Worm (Caenorhabditis elegans) whole organism, L4 larva: ENCODE measurements around the gene Y73C8B.5.

ENCODE experiments used
- Y75B8A.6 ChIP-seq: fragments of 200-800 bp; sonication (Bioruptor generic); IDR thresholded peaks from 2 replicates; pipeline ENCODE4 v1.3.6; 2022; ENCODE audit warnings: missing genetic modification reagents, missing genetic modification characterization, missing compliant biosample characterization
- ZK546.5 ChIP-seq, 2 experiments: sonication (generic microtip); optimal IDR thresholded peaks; 2 replicates each; lab custom pipeline; 2017; ENCODE audit warnings: missing biosample characterization in 2 of 2, missing genetic modification characterization in 2 of 2
- aha-1 ChIP-seq: fragments of 150-350 bp; peaks from one replicate; lab custom pipeline; 2014; ENCODE audit warnings: missing biosample characterization, missing genetic modification characterization
- ama-1 ChIP-seq: fragments of 150-350 bp; optimal IDR thresholded peaks from 2 replicates; lab custom pipeline; 2014; ENCODE audit warnings: inconsistent platforms, mixed read lengths
- egl-27 ChIP-seq: sonication (generic microtip); optimal IDR thresholded peaks from 3 replicates; lab custom pipeline; 2017; ENCODE audit warnings: missing biosample characterization, missing genetic modification reagents, missing genetic modification characterization
- hlh-11 ChIP-seq: fragments of 200-800 bp; sonication (Bioruptor generic); optimal IDR thresholded peaks from 2 replicates; lab custom pipeline; 2018; ENCODE audit warnings: mild to moderate bottlenecking, missing genetic modification characterization, missing compliant biosample characterization
- jun-1 ChIP-seq: fragments of 150-350 bp; optimal IDR thresholded peaks from 2 replicates; lab custom pipeline; 2014; ENCODE audit warnings: missing biosample characterization, missing genetic modification reagents, missing genetic modification characterization
- mdl-1 ChIP-seq, 2 experiments: fragments of 150-350 bp in 1 of 2; sonication (generic microtip) in 1 of 2; optimal IDR thresholded peaks; 2 replicates each; lab custom pipeline; 2014 to 2017; ENCODE audit warnings: missing biosample characterization in 2 of 2, missing genetic modification characterization in 2 of 2
- nhr-11 ChIP-seq: fragments of 150-350 bp; optimal IDR thresholded peaks from 2 replicates; lab custom pipeline; 2014; ENCODE audit warnings: missing biosample characterization, missing genetic modification characterization
- nhr-237 ChIP-seq: sonication (generic microtip); optimal IDR thresholded peaks from 2 replicates; lab custom pipeline; 2017; ENCODE audit warnings: missing biosample characterization, missing genetic modification characterization
- nhr-25 ChIP-seq: sonication (generic microtip); optimal IDR thresholded peaks from 2 replicates; lab custom pipeline; 2017; ENCODE audit warnings: missing genetic modification characterization, mild to moderate bottlenecking, missing compliant biosample characterization, antibody characterized with exemption, moderate library complexity, borderline replicate concordance; ENCODE audit not compliant: insufficient read depth
- skn-1 ChIP-seq: fragments of 150-350 bp; optimal IDR thresholded peaks from 2 replicates; lab custom pipeline; 2014; ENCODE audit warnings: missing biosample characterization, missing genetic modification characterization
- snpc-4 ChIP-seq: fragments of 150-350 bp; optimal IDR thresholded peaks from 2 replicates; lab custom pipeline; 2014; ENCODE audit warnings: missing biosample characterization, missing genetic modification characterization
- tra-1 ChIP-seq: fragments of 200-800 bp; sonication (Bioruptor generic); IDR thresholded peaks from 2 replicates; pipeline ENCODE4 v1.3.6; 2022; ENCODE audit warnings: missing genetic modification reagents, missing genetic modification characterization, missing compliant biosample characterization

DNA sequence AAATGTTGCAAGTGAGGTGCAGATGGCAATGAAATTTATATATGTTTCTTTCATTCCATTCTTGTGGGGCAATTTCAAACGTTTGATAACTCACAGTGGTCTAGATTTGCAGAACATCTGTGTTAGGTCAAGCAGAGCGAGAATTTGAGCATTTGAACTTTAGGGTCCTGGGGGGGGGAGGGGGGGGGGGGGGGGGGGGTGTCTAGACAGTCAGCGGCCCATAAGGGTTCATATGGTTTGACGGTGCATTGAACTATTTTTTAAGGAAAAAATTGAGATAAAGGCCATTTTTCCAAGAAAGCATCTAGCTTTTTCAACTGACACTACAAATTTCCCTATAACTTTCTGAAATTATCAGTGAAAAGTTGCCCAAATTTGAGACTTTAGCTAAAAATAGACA, 11.2 kb upstream of the Y73C8B.5 start:
- no peak for TF ChIP-seq ama-1 (lab: Kevin White, UChicago)
- TF ChIP-seq Y75B8A.6 (GFP tag; lab: Robert Waterston, UW) = no peak
- no peak for TF ChIP-seq nhr-25 (tag; lab: Kevin White, UChicago)
- no peak for TF ChIP-seq snpc-4 (tag; lab: Kevin White, UChicago)
- no peak for TF ChIP-seq jun-1
- no peak for TF ChIP-seq nhr-237 (tag; lab: Kevin White, UChicago)
- TF ChIP-seq aha-1 (tag; lab: Kevin White, UChicago) = no peak
- TF ChIP-seq skn-1 (tag; lab: Kevin White, UChicago) = no peak
- TF ChIP-seq mdl-1 (tag; optimal IDR thresholded peaks at IDR 0.05; lab: Kevin White, UChicago) = no peak
- TF ChIP-seq tra-1 = no peak
- TF ChIP-seq hlh-11 (tag; lab: Kevin White, UChicago) = no peak
- no peak for TF ChIP-seq ZK546.5 (tag; optimal IDR thresholded peaks at IDR 0.05; lab: Kevin White, UChicago)
- no peak for TF ChIP-seq nhr-11
- no peak for TF ChIP-seq egl-27 (tag; lab: Kevin White, UChicago)
